Worm (Caenorhabditis elegans) whole organism, L4/young adult: Measurements from ENCODE around the gene C40C9.4.

Experiments
- W03F9.2 ChIP-seq: fragments of 150-350 bp; optimal IDR thresholded peaks from 2 replicates; lab custom pipeline; 2014; ENCODE audit warnings: missing biosample characterization, missing genetic modification characterization
- dao-5 ChIP-seq: sonication (generic microtip); optimal IDR thresholded peaks from 2 replicates; lab custom pipeline; 2016; ENCODE audit warnings: missing genotype, missing genetic modification characterization, moderate library complexity, missing compliant biosample characterization

DNA sequence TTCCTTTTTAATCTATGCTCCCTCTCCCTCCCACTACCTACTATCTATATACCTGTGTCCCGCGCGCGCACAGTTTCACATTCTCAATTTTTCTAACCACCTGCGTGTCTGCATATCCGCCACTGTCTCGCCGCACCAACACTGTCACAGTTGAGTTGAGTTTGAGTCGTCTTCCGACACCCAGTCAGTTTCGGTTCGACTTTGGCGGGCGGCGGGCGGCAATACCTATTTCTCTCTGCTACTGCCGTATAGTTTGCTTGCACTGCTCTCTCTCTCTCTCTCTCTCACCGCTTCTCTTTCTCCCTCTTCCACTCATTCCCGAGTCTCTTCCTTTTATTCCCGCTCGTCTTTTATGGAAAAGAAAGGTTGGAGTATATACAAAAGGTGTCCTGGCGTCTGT lies 24.5 kb downstream of the C40C9.4 start:
- TF ChIP-seq dao-5 (tag; lab: Kevin White, UChicago), result no peak
- TF ChIP-seq W03F9.2 (tag; lab: Kevin White, UChicago), result no peak
